Worm (Caenorhabditis elegans): ENCODE data around the gene srw-69.

DNA sequence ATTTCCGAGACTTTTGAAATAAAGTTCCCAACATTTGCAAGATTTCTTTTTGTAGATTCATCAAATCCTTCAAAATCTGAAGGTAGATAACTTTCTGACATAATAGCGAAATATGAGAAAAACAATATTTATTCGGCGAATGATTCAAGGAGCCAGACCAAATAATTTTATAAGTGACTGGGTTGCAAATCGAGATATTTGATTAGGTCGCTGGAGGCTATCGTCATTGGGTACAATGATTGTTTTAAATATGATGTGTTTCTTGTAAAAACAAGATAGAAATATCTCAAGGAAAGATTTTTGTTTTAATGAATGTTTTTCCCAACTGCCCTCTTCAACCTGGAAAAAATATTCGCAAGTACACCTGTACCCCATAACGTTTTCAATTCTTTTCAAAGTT lies at the start of gene srw-69:
- TF ChIP-seq W03F9.2 (tag; optimal IDR thresholded peaks at IDR 0.05) (no peak), dao-5 (tag; optimal IDR thresholded peaks at IDR 0.05) (no peak), him-1 (tag; optimal IDR thresholded peaks at IDR 0.05) (no peak)
